Fruit fly (Drosophila melanogaster) whole organism, embryonic: ENCODE measurements around the gene Gk2.

Experiments used
- CG10543 ChIP-seq: fragments of 200-800 bp; sonication (Bioruptor generic); optimal IDR thresholded peaks from 3 replicates; lab custom pipeline; 2017; ENCODE audit warnings: missing biosample characterization, mild to moderate bottlenecking, missing genetic modification characterization, moderate library complexity
- CG10654 ChIP-seq: fragments of 200-800 bp; sonication (Bioruptor generic); optimal IDR thresholded peaks from 2 replicates; lab custom pipeline; 2016; ENCODE audit warnings: missing biosample characterization, missing genetic modification characterization
- CG10959 ChIP-seq: fragments of 200-800 bp; sonication (Bioruptor generic); IDR thresholded peaks from 2 replicates; pipeline ENCODE4 v1.3.6; 2022; ENCODE audit warnings: missing biosample characterization, missing genetic modification characterization
- CG11085 ChIP-seq: fragments of 200-800 bp; sonication (Bioruptor generic); IDR thresholded peaks from 2 replicates; pipeline ENCODE4 v1.3.6; 2022; ENCODE audit warnings: missing biosample characterization, missing genetic modification characterization
- CG11560 ChIP-seq: fragments of 200-800 bp; sonication (Bioruptor generic); IDR thresholded peaks from 3 replicates; pipeline ENCODE4 v1.3.6; 2022; ENCODE audit warnings: missing biosample characterization, missing genetic modification characterization
- CG11723 ChIP-seq: fragments of 200-800 bp; sonication (Bioruptor generic); optimal IDR thresholded peaks from 2 replicates; lab custom pipeline; 2017; ENCODE audit warnings: missing biosample characterization, mild to moderate bottlenecking, missing genetic modification characterization
- CG12155 ChIP-seq: fragments of 200-800 bp; sonication (Bioruptor generic); optimal IDR thresholded peaks from 3 replicates; lab custom pipeline; 2016; ENCODE audit warnings: missing biosample characterization, missing genetic modification characterization
- CG14965 ChIP-seq: fragments of 200-800 bp; sonication (Bioruptor generic); optimal IDR thresholded peaks from 2 replicates; lab custom pipeline; 2016; ENCODE audit warnings: missing biosample characterization, missing genetic modification characterization, borderline replicate concordance
- CG1529 ChIP-seq: fragments of 200-800 bp; sonication (Bioruptor generic); optimal IDR thresholded peaks from 3 replicates; lab custom pipeline; 2018; ENCODE audit warnings: missing biosample characterization, missing genetic modification characterization
- CG15514 ChIP-seq: fragments of 200-800 bp; sonication (Bioruptor generic); optimal IDR thresholded peaks from 3 replicates; lab custom pipeline; 2017; ENCODE audit warnings: missing biosample characterization, missing genetic modification characterization, mild to moderate bottlenecking, moderate library complexity, missing genetic modification reagents
- CG17361 ChIP-seq: fragments of 200-800 bp; sonication (Bioruptor generic); IDR thresholded peaks from 3 replicates; pipeline ENCODE4 v1.3.6; 2022; ENCODE audit warnings: missing biosample characterization, missing genetic modification characterization
- CG17612 ChIP-seq: fragments of 200-800 bp; sonication (Bioruptor generic); IDR thresholded peaks from 2 replicates; pipeline ENCODE4 v1.3.6; 2022; ENCODE audit warnings: missing biosample characterization, missing genetic modification characterization
- CG18599 ChIP-seq: fragments of 200-800 bp; sonication (Bioruptor generic); optimal IDR thresholded peaks from 3 replicates; lab custom pipeline; 2017; ENCODE audit warnings: missing biosample characterization, missing genetic modification characterization, mild to moderate bottlenecking, moderate library complexity, missing genetic modification reagents
- CG3065 ChIP-seq: fragments of 200-800 bp; sonication (Bioruptor generic); optimal IDR thresholded peaks from 2 replicates; lab custom pipeline; 2016; ENCODE audit warnings: missing biosample characterization, missing genetic modification characterization
- CG32772 ChIP-seq: fragments of 200-800 bp; sonication (Bioruptor generic); IDR thresholded peaks from 2 replicates; pipeline ENCODE4 v1.3.6; 2022; ENCODE audit warnings: missing biosample characterization, missing genetic modification characterization
- CG3281 ChIP-seq: fragments of 200-800 bp; sonication (Bioruptor generic); optimal IDR thresholded peaks from 3 replicates; lab custom pipeline; 2017; ENCODE audit warnings: missing biosample characterization, mild to moderate bottlenecking, missing genetic modification characterization
- CG6813 ChIP-seq: fragments of 200-800 bp; sonication (Bioruptor generic); optimal IDR thresholded peaks from 2 replicates; lab custom pipeline; 2017; ENCODE audit warnings: missing biosample characterization, missing genetic modification characterization, mild to moderate bottlenecking, moderate library complexity, missing genetic modification reagents
- CG8359 ChIP-seq: fragments of 200-800 bp; sonication (Bioruptor generic); optimal IDR thresholded peaks from 2 replicates; lab custom pipeline; 2017; ENCODE audit warnings: missing biosample characterization, mild to moderate bottlenecking, missing genetic modification characterization, borderline replicate concordance
- Chrac-16 ChIP-seq: fragments of 200-800 bp; sonication (Bioruptor generic); optimal IDR thresholded peaks from 3 replicates; lab custom pipeline; 2016; ENCODE audit warnings: missing biosample characterization, missing genetic modification characterization
- CoRest ChIP-seq: fragments of 200-800 bp; sonication (Bioruptor generic); optimal IDR thresholded peaks from 3 replicates; lab custom pipeline; 2018; ENCODE audit warnings: missing biosample characterization, mild to moderate bottlenecking, missing genetic modification characterization, moderate library complexity
- CrebB ChIP-seq: fragments of 200-800 bp; sonication (Bioruptor generic); optimal IDR thresholded peaks from 3 replicates; lab custom pipeline; 2018; ENCODE audit warnings: missing biosample characterization, mild to moderate bottlenecking, missing genetic modification characterization
- GATAe ChIP-seq: fragments of 200-800 bp; sonication (Bioruptor generic); conservative IDR thresholded peaks from 2 replicates; pipeline ENCODE4 v1.3.6; 2022; ENCODE audit warnings: missing biosample characterization, missing genetic modification characterization
- Gug ChIP-seq: fragments of 200-800 bp; sonication (Bioruptor generic); IDR thresholded peaks from 4 replicates; pipeline ENCODE4 v1.3.6; 2022; ENCODE audit warnings: missing biosample characterization, missing genetic modification characterization
- HLH3B ChIP-seq: fragments of 200-800 bp; sonication (Bioruptor generic); IDR thresholded peaks from 2 replicates; pipeline ENCODE4 v1.3.6; 2022; ENCODE audit warnings: missing biosample characterization, missing genetic modification characterization
- HLH54F ChIP-seq: fragments of 200-800 bp; sonication (Bioruptor generic); optimal IDR thresholded peaks from 3 replicates; lab custom pipeline; 2016; ENCODE audit warnings: missing biosample characterization, missing genetic modification characterization
- HmgD ChIP-seq: fragments of 200-800 bp; sonication (Bioruptor generic); optimal IDR thresholded peaks from 3 replicates; lab custom pipeline; 2016; ENCODE audit warnings: missing biosample characterization, missing genetic modification characterization
- NC2β ChIP-seq: fragments of 200-800 bp; sonication (Bioruptor generic); optimal IDR thresholded peaks from 2 replicates; lab custom pipeline; 2016; ENCODE audit warnings: missing biosample characterization, missing genetic modification characterization
- Nf-YA ChIP-seq: fragments of 200-800 bp; sonication (Bioruptor generic); IDR thresholded peaks from 2 replicates; pipeline ENCODE4 v1.3.6; 2022; ENCODE audit warnings: missing biosample characterization, missing genetic modification characterization
- Ravus ChIP-seq: fragments of 200-800 bp; sonication (Bioruptor generic); IDR thresholded peaks from 2 replicates; pipeline ENCODE4 v1.3.6; 2022; ENCODE audit warnings: missing biosample characterization, missing genetic modification characterization
- Stat92E ChIP-seq, 3 experiments: fragments of >200 bp in 2 of 3; fragments of 200-800 bp in 1 of 3; sonication (Bioruptor generic) in 1 of 3; optimal IDR thresholded peaks; 2 replicates each; lab custom pipeline; 2017 to 2019; ENCODE audit warnings: missing biosample characterization in 3 of 3, missing genetic modification characterization in 3 of 3, mild to moderate bottlenecking in 1 of 3, moderate library complexity in 1 of 3
- aop ChIP-seq: fragments of 200-800 bp; sonication (Bioruptor generic); IDR thresholded peaks from 2 replicates; pipeline ENCODE4 v1.3.6; 2022; ENCODE audit warnings: missing biosample characterization, missing genetic modification characterization
- bsh ChIP-seq, 2 experiments: fragments of 200-800 bp; sonication (Bioruptor generic); optimal IDR thresholded peaks; 2 replicates each; lab custom pipeline; 2017 to 2018; ENCODE audit warnings: mild to moderate bottlenecking in 2 of 2, missing biosample characterization in 2 of 2, missing genetic modification characterization in 2 of 2, moderate library complexity in 1 of 2
- cad ChIP-seq: fragments of >200 bp; optimal IDR thresholded peaks from 2 replicates; lab custom pipeline; 2017; ENCODE audit warnings: missing biosample characterization, missing genetic modification characterization
- cg ChIP-seq: fragments of 200-800 bp; sonication (Bioruptor generic); optimal IDR thresholded peaks from 3 replicates; lab custom pipeline; 2019; ENCODE audit warnings: missing biosample characterization, mild to moderate bottlenecking, missing genetic modification characterization, moderate library complexity
- fu2 ChIP-seq: fragments of 200-800 bp; sonication (Bioruptor generic); optimal IDR thresholded peaks from 2 replicates; lab custom pipeline; 2016; ENCODE audit warnings: missing biosample characterization, missing genetic modification characterization
- kah ChIP-seq: fragments of 200-800 bp; sonication (Bioruptor generic); optimal IDR thresholded peaks from 2 replicates; lab custom pipeline; 2018; ENCODE audit warnings: missing biosample characterization, mild to moderate bottlenecking, missing genetic modification characterization
- lov ChIP-seq, 2 experiments: fragments of 200-800 bp in 1 of 2; fragments of >200 bp in 1 of 2; sonication (Bioruptor generic) in 1 of 2; IDR thresholded peaks in 1 of 2; optimal IDR thresholded peaks in 1 of 2; 2 replicates in 1 of 2; 3 replicates in 1 of 2; pipeline versions ENCODE4 v1.3.6 to Lab custom; 2017 to 2022; ENCODE audit warnings: missing biosample characterization in 1 of 2, missing genetic modification characterization in 1 of 2
- peb ChIP-seq: fragments of 200-800 bp; sonication (Bioruptor generic); IDR thresholded peaks from 2 replicates; pipeline ENCODE4 v1.3.6; 2022; ENCODE audit warnings: missing biosample characterization, missing genetic modification characterization
- pros ChIP-seq: fragments of 200-800 bp; sonication (Bioruptor generic); optimal IDR thresholded peaks from 3 replicates; lab custom pipeline; 2019; ENCODE audit warnings: missing biosample characterization, mild to moderate bottlenecking, missing genetic modification characterization, moderate library complexity
- run ChIP-seq: fragments of 200-800 bp; sonication (Bioruptor generic); optimal IDR thresholded peaks from 3 replicates; lab custom pipeline; 2018; ENCODE audit warnings: missing biosample characterization, mild to moderate bottlenecking, missing genetic modification characterization
- scrt ChIP-seq: fragments of 200-800 bp; sonication (Bioruptor generic); optimal IDR thresholded peaks from 2 replicates; lab custom pipeline; 2018; ENCODE audit warnings: missing biosample characterization, mild to moderate bottlenecking, missing genetic modification characterization, moderate library complexity
- so ChIP-seq: fragments of 200-800 bp; sonication (Bioruptor generic); IDR thresholded peaks from 3 replicates; pipeline ENCODE4 v1.3.6; 2022; ENCODE audit warnings: missing biosample characterization, missing genetic modification characterization
- sqz ChIP-seq: fragments of 200-800 bp; sonication (Bioruptor generic); optimal IDR thresholded peaks from 3 replicates; lab custom pipeline; 2018; ENCODE audit warnings: missing biosample characterization, mild to moderate bottlenecking, missing genetic modification characterization
- tap ChIP-seq: fragments of 200-800 bp; optimal IDR thresholded peaks from 3 replicates; lab custom pipeline; 2019; ENCODE audit warnings: missing biosample characterization, mild to moderate bottlenecking, missing genetic modification characterization, moderate library complexity
- tio ChIP-seq: fragments of 200-800 bp; sonication (Bioruptor generic); optimal IDR thresholded peaks from 2 replicates; lab custom pipeline; 2017; ENCODE audit warnings: missing biosample characterization, missing genetic modification characterization, inconsistent platforms
- tup ChIP-seq: fragments of 200-800 bp; sonication (Bioruptor generic); optimal IDR thresholded peaks from 2 replicates; lab custom pipeline; 2016; ENCODE audit warnings: missing biosample characterization, mild to moderate bottlenecking, missing genetic modification characterization, moderate library complexity
- vnd ChIP-seq: fragments of 200-800 bp; sonication (Bioruptor generic); IDR thresholded peaks from 3 replicates; pipeline ENCODE4 v1.3.6; 2022; ENCODE audit warnings: missing biosample characterization, missing genetic modification characterization; ENCODE audit not compliant: partially characterized antibody
- vvl ChIP-seq: fragments of 200-800 bp; sonication (Bioruptor generic); IDR thresholded peaks from 2 replicates; pipeline ENCODE4 v1.3.6; 2022; ENCODE audit warnings: missing biosample characterization, missing genetic modification characterization

Gk2 gene

DNA sequence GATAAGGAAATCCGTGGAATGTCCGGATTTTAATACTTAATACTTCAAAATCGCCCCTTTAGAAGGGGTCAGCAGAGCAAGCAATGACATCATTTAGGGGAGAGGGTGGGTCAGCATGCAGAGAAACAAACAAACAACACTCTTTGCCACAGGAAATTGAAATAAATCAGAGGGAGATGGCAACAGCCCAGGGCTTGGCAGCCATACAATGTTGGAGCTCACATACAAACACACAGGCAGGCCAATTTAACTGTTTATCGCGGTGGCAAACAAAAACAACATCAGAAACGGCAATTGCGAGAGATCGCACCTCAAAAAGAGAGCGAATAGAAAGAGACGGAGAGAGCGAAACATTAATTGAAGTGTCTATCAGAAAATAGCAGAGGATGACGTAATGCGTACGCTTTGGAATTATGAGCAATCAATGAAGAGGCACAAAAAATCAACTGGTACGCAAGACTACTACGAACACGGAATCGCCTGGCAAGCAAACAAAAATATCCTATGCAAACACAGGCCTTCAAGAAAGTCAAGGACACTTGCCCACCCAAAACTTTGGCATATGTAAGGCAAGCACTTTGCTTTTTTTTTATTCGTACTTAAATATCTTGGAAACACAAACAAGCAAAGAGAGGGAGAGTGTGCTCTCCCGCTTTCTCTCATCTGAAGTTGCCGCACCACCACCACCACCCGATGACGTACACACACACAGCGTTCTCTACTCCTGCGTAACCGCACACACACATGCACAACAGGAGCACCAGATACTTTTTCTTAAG lies 56.1 kb downstream of the Gk2 start (continued):
- TF ChIP-seq Stat92E (GFP tag; optimal IDR thresholded peaks at IDR 0.05; lab: Kevin White, UChicago) (no peak), aop (peak; percentile 60; the same call in 1 of the 2 replicates), kah (GFP tag; lab: Kevin White, UChicago) (peak; percentile 9), CG3281 (GFP tag; lab: Kevin White, UChicago) (peak; percentile 57), fu2 (GFP tag; lab: Kevin White, UChicago) (no peak), CG3065 (GFP tag; lab: Kevin White, UChicago) (no peak), so (GFP tag; lab: Robert Waterston, UW) (peak; percentile 59; the same call in 1 of the 3 replicates), CrebB (tag; lab: Kevin White, UChicago) (peak; percentile 47), vnd (GFP tag; lab: Robert Waterston, UW) (0 out of 3 replicates have a peak, but pooled peaks have one; percentile 14), peb (GFP tag; lab: Robert Waterston, UW) (no peak), CG15514 (GFP tag; lab: Kevin White, UChicago) (peak; percentile 49), GATAe (GFP tag; lab: Robert Waterston, UW) (peak; percentile 53; the same call in 1 of the 2 replicates), CG14965 (GFP tag; lab: Kevin White, UChicago) (no peak), CG1529 (GFP tag; lab: Kevin White, UChicago) (no peak), CG32772 (GFP tag; lab: Robert Waterston, UW) (no peak), HmgD (GFP tag; lab: Kevin White, UChicago) (no peak), scrt (peak; percentile 62), Gug (GFP tag; lab: Robert Waterston, UW) (no peak), CG18599 (GFP tag; lab: Kevin White, UChicago) (peak; percentile 50), tio (GFP tag; lab: Kevin White, UChicago) (no peak), HLH54F (GFP tag; lab: Kevin White, UChicago) (no peak), CG17361 (GFP tag; lab: Robert Waterston, UW) (no peak), pros (GFP tag; lab: Kevin White, UChicago) (peak; percentile 67), bsh (GFP tag; optimal IDR thresholded peaks at IDR 0.05; lab: Kevin White, UChicago) (peak in 1 of 2 experiments; percentile 33), vvl (GFP tag; lab: Robert Waterston, UW) (peak; percentile 70), cg (GFP tag; lab: Kevin White, UChicago) (peak; percentile 88), CG17612 (GFP tag; lab: Robert Waterston, UW) (no peak), Ravus (no peak), CG6813 (GFP tag; lab: Kevin White, UChicago) (peak; percentile 21), run (tag; lab: Kevin White, UChicago) (no peak), cad (no peak), CG10654 (GFP tag; lab: Kevin White, UChicago) (no peak), tup (GFP tag; lab: Kevin White, UChicago) (no peak), CG10959 (GFP tag; lab: Robert Waterston, UW) (no peak), sqz (GFP tag; lab: Kevin White, UChicago) (peak; percentile 92), CoRest (tag; lab: Kevin White, UChicago) (no peak), CG11723 (GFP tag; lab: Kevin White, UChicago) (no peak), Chrac-16 (GFP tag; lab: Kevin White, UChicago) (no peak), Nf-YA (GFP tag; lab: Robert Waterston, UW) (no peak), NC2β (no peak), HLH3B (GFP tag; lab: Robert Waterston, UW) (peak; percentile 43; the same call in 1 of the 2 replicates), CG12155 (GFP tag; lab: Kevin White, UChicago) (no peak), CG10543 (GFP tag; lab: Kevin White, UChicago) (peak; percentile 90), CG11560 (tag; lab: Robert Waterston, UW) (no peak), lov (optimal IDR thresholded peaks at IDR 0.05; lab: Kevin White, UChicago) (peak; percentile 71), lov (GFP tag; IDR thresholded peaks at IDR 0.05; lab: Robert Waterston, UW) (peak; percentile 54; the same call in 1 of the 3 replicates), CG8359 (GFP tag; lab: Kevin White, UChicago) (no peak), CG11085 (GFP tag; lab: Robert Waterston, UW) (no peak), tap (no peak)
